Worm (Caenorhabditis elegans) whole organism, early embryonic: ENCODE data around the gene C01F6.14.

Experiments
- aly-1 ChIP-seq: sonication (generic microtip); optimal IDR thresholded peaks from 2 replicates; lab custom pipeline; 2016; ENCODE audit warnings: missing genetic modification characterization, missing compliant biosample characterization
- ama-1 ChIP-seq: fragments of 150-350 bp; optimal IDR thresholded peaks from 2 replicates; lab custom pipeline; 2014
- ceh-36 ChIP-seq: sonication (generic microtip); optimal IDR thresholded peaks from 2 replicates; lab custom pipeline; 2016; ENCODE audit warnings: missing genetic modification characterization, inconsistent platforms, missing compliant biosample characterization
- flt-1 ChIP-seq: fragments of 200-800 bp; sonication (Bioruptor generic); IDR thresholded peaks from 2 replicates; pipeline ENCODE4 v1.3.6; 2022; ENCODE audit warnings: missing genetic modification characterization, missing compliant biosample characterization
- hmbx-1 ChIP-seq: sonication (generic microtip); optimal IDR thresholded peaks from 2 replicates; lab custom pipeline; 2016; ENCODE audit warnings: mild to moderate bottlenecking, missing genetic modification characterization, missing compliant biosample characterization
- hnd-1 ChIP-seq: sonication (generic microtip); optimal IDR thresholded peaks from 2 replicates; lab custom pipeline; 2016; ENCODE audit warnings: missing genetic modification characterization, missing compliant biosample characterization
- scrt-1 ChIP-seq: fragments of 200-800 bp; sonication (Bioruptor generic); IDR thresholded peaks from 2 replicates; pipeline ENCODE4 v1.3.6; 2022; ENCODE audit warnings: missing genetic modification characterization, missing compliant biosample characterization
- sea-1 ChIP-seq: fragments of 200-800 bp; sonication (Bioruptor generic); conservative IDR thresholded peaks from 2 replicates; pipeline ENCODE4 v1.3.6; 2022; ENCODE audit warnings: missing genetic modification characterization, missing compliant biosample characterization
- tbx-11 ChIP-seq: fragments of 200-800 bp; sonication (Bioruptor generic); IDR thresholded peaks from 2 replicates; pipeline ENCODE4 v1.3.6; 2022; ENCODE audit warnings: missing genetic modification characterization, missing compliant biosample characterization
- tbx-37 ChIP-seq: fragments of 200-800 bp; sonication (Bioruptor generic); conservative IDR thresholded peaks from 2 replicates; pipeline ENCODE4 v1.3.6; 2022; ENCODE audit warnings: missing genetic modification reagents, missing genetic modification characterization, missing compliant biosample characterization

DNA sequence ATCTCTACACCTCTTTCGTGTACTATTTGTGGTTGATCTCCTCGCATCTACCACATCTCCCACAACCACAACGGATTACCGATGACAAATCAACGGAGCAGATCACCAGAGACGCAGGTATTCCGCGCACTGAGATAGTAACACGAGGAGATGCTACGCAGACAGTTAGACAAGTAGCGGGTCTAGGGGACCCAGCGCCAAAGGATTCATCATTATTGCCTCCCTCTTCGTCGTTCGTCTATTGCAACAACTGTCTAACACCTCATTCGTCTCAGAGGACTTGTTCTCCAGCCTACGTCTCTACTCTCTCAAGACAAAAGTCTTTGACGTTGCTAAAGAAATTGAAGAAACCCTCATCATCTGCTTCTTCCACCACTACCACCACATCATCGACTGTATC is 17.6 kb upstream of the C01F6.14 start:
- TF ChIP-seq hmbx-1 (tag; lab: Kevin White, UChicago) (no peak), scrt-1 (no peak), ama-1 (lab: Kevin White, UChicago) (no peak), tbx-11 (GFP tag; lab: Robert Waterston, UW) (no peak), flt-1 (GFP tag; lab: Robert Waterston, UW) (no peak), ceh-36 (tag; lab: Kevin White, UChicago) (no peak), tbx-37 (no peak), hnd-1 (tag; lab: Kevin White, UChicago) (no peak), aly-1 (tag; lab: Kevin White, UChicago) (no peak), sea-1 (GFP tag; lab: Robert Waterston, UW) (no peak)
